Fruit fly (Drosophila melanogaster) whole organism: ENCODE measurements around the gene wit.

Experiments used
- CG8478 ChIP-seq: fragments of >200 bp; optimal IDR thresholded peaks from 2 replicates; lab custom pipeline; 2018; ENCODE audit warnings: inconsistent platforms
- EcR ChIP-seq, 2 experiments: fragments of >200 bp; optimal IDR thresholded peaks; 2 replicates each; lab custom pipeline; 2017; ENCODE audit warnings: missing biosample characterization in 2 of 2, missing genetic modification characterization in 2 of 2, missing genetic modification reagents in 2 of 2
- pan ChIP-seq: fragments of >200 bp; optimal IDR thresholded peaks from 2 replicates; lab custom pipeline; 2017
- psq ChIP-seq: fragments of >200 bp; optimal IDR thresholded peaks from 2 replicates; lab custom pipeline; 2017
- usp ChIP-seq: fragments of >200 bp; optimal IDR thresholded peaks from 2 replicates; lab custom pipeline; 2017; ENCODE audit warnings: missing biosample characterization, missing genetic modification characterization, mixed read lengths

- TF ChIP-seq psq (lab: Kevin White, UChicago) (no peak), pan (lab: Kevin White, UChicago) (no peak), usp (GFP tag; lab: Kevin White, UChicago) (no peak), EcR (GFP tag; optimal IDR thresholded peaks at IDR 0.05; lab: Kevin White, UChicago) (no peak), CG8478 (lab: Kevin White, UChicago) (no peak)
Measured at dm6 chr3L:4049082-4049481, 22.4 kb downstream of the wit start.
